Worm (Caenorhabditis elegans) whole organism, mixed stage, embryonic: ENCODE results near the gene Y17G9B.5.

Experiments used
- bed-3 ChIP-seq: fragments of 200-800 bp; sonication (Bioruptor generic); optimal IDR thresholded peaks from 3 replicates; lab custom pipeline; 2018; ENCODE audit warnings: mild to moderate bottlenecking, missing genetic modification characterization, moderate library complexity, missing compliant biosample characterization
- blmp-1 ChIP-seq: fragments of 150-350 bp; optimal IDR thresholded peaks from 2 replicates; lab custom pipeline; 2014; ENCODE audit warnings: missing biosample characterization, missing genetic modification characterization
- ceh-39 ChIP-seq: fragments of 150-350 bp; optimal IDR thresholded peaks from 2 replicates; lab custom pipeline; 2014; ENCODE audit warnings: missing biosample characterization, missing genetic modification characterization
- ceh-43 ChIP-seq: fragments of 200-800 bp; sonication (Bioruptor generic); optimal IDR thresholded peaks from 2 replicates; lab custom pipeline; 2018; ENCODE audit warnings: mild to moderate bottlenecking, missing genetic modification characterization, moderate library complexity, missing compliant biosample characterization
- ceh-83 ChIP-seq: fragments of 200-800 bp; sonication (Bioruptor generic); optimal IDR thresholded peaks from 2 replicates; lab custom pipeline; 2018; ENCODE audit warnings: mild to moderate bottlenecking, missing genetic modification characterization, missing compliant biosample characterization
- ces-1 ChIP-seq: fragments of 150-350 bp; optimal IDR thresholded peaks from 2 replicates; lab custom pipeline; 2014; ENCODE audit warnings: missing biosample characterization, missing genetic modification reagents, missing genetic modification characterization
- cnd-1 ChIP-seq: fragments of 200-800 bp; sonication (Bioruptor generic); optimal IDR thresholded peaks from 2 replicates; lab custom pipeline; 2018; ENCODE audit warnings: mild to moderate bottlenecking, missing genetic modification characterization, missing compliant biosample characterization
- drap-1 ChIP-seq: fragments of 200-800 bp; sonication (Bioruptor generic); optimal IDR thresholded peaks from 3 replicates; lab custom pipeline; 2018; ENCODE audit warnings: mild to moderate bottlenecking, missing genetic modification characterization, missing compliant biosample characterization
- elt-1 ChIP-seq: sonication (generic microtip); optimal IDR thresholded peaks from 2 replicates; lab custom pipeline; 2017; ENCODE audit warnings: missing genetic modification characterization, mild to moderate bottlenecking, missing compliant biosample characterization, antibody characterized with exemption, moderate library complexity, borderline replicate concordance; ENCODE audit not compliant: insufficient read depth
- flh-1 ChIP-seq: fragments of 200-800 bp; sonication (Bioruptor generic); optimal IDR thresholded peaks from 2 replicates; lab custom pipeline; 2018; ENCODE audit warnings: mild to moderate bottlenecking, missing genetic modification characterization, moderate library complexity, missing compliant biosample characterization
- ham-2 ChIP-seq: fragments of 200-800 bp; sonication (Bioruptor generic); optimal IDR thresholded peaks from 2 replicates; lab custom pipeline; 2018; ENCODE audit warnings: mild to moderate bottlenecking, missing genetic modification characterization, missing compliant biosample characterization
- hlh-1 ChIP-seq: fragments of 150-350 bp; optimal IDR thresholded peaks from 2 replicates; lab custom pipeline; 2014; ENCODE audit warnings: missing biosample characterization, missing genetic modification reagents, missing genetic modification characterization
- lin-32 ChIP-seq: fragments of 200-800 bp; sonication (Bioruptor generic); optimal IDR thresholded peaks from 2 replicates; lab custom pipeline; 2018; ENCODE audit warnings: mild to moderate bottlenecking, missing genetic modification characterization, missing compliant biosample characterization
- lsy-2 ChIP-seq: fragments of 150-350 bp; optimal IDR thresholded peaks from 2 replicates; lab custom pipeline; 2014; ENCODE audit warnings: missing biosample characterization, missing genetic modification characterization
- mab-5 ChIP-seq: fragments of 150-350 bp; optimal IDR thresholded peaks from 2 replicates; lab custom pipeline; 2014; ENCODE audit warnings: missing biosample characterization, missing genetic modification characterization
- mep-1 ChIP-seq: fragments of 150-350 bp; optimal IDR thresholded peaks from 2 replicates; lab custom pipeline; 2017; ENCODE audit warnings: missing biosample characterization, missing genetic modification reagents, missing genetic modification characterization, inconsistent platforms
- mls-2 ChIP-seq: sonication (generic microtip); optimal IDR thresholded peaks from 2 replicates; lab custom pipeline; 2016; ENCODE audit warnings: mild to moderate bottlenecking, missing genetic modification characterization, moderate library complexity, missing compliant biosample characterization
- nhr-12 ChIP-seq: fragments of 150-350 bp; optimal IDR thresholded peaks from 2 replicates; lab custom pipeline; 2014; ENCODE audit warnings: missing biosample characterization, missing genetic modification characterization
- nhr-2 ChIP-seq: fragments of 150-350 bp; optimal IDR thresholded peaks from 2 replicates; lab custom pipeline; 2014; ENCODE audit warnings: missing biosample characterization, missing genetic modification characterization
- nhr-237 ChIP-seq: fragments of 150-350 bp; optimal IDR thresholded peaks from 2 replicates; lab custom pipeline; 2014; ENCODE audit warnings: missing biosample characterization, missing genetic modification characterization
- nhr-28 ChIP-seq: fragments of 150-350 bp; optimal IDR thresholded peaks from 2 replicates; lab custom pipeline; 2014; ENCODE audit warnings: missing biosample characterization, missing genetic modification characterization
- nhr-76 ChIP-seq: sonication (generic microtip); optimal IDR thresholded peaks from 2 replicates; lab custom pipeline; 2017; ENCODE audit warnings: missing biosample characterization, missing genetic modification characterization
- pha-4 ChIP-seq: fragments of 150-350 bp; optimal IDR thresholded peaks from 2 replicates; lab custom pipeline; 2018; ENCODE audit warnings: missing biosample characterization, missing genetic modification reagents, missing genetic modification characterization
- sem-2 ChIP-seq: fragments of 200-800 bp; sonication (Bioruptor generic); optimal IDR thresholded peaks from 2 replicates; lab custom pipeline; 2018; ENCODE audit warnings: mild to moderate bottlenecking, missing genetic modification characterization, missing compliant biosample characterization
- snpc-4 ChIP-seq: fragments of 150-350 bp; optimal IDR thresholded peaks from 2 replicates; lab custom pipeline; 2014; ENCODE audit warnings: missing biosample characterization, missing genetic modification characterization
- sptf-1 ChIP-seq: sonication (generic microtip); optimal IDR thresholded peaks from 2 replicates; lab custom pipeline; 2017; ENCODE audit warnings: mild to moderate bottlenecking, missing genetic modification characterization, moderate library complexity, missing compliant biosample characterization
- tbx-8 ChIP-seq: fragments of 200-800 bp; sonication (Bioruptor generic); optimal IDR thresholded peaks from 2 replicates; lab custom pipeline; 2018; ENCODE audit warnings: mild to moderate bottlenecking, missing genetic modification characterization, moderate library complexity, missing compliant biosample characterization
- unc-120 ChIP-seq: sonication (generic microtip); optimal IDR thresholded peaks from 2 replicates; lab custom pipeline; 2017; ENCODE audit warnings: missing genetic modification characterization, missing compliant biosample characterization; ENCODE audit not compliant: poor library complexity, severe bottlenecking
- unc-39 ChIP-seq: fragments of 150-350 bp; optimal IDR thresholded peaks from 2 replicates; lab custom pipeline; 2014; ENCODE audit warnings: missing biosample characterization, missing genetic modification characterization
- unc-62 ChIP-seq: fragments of 150-350 bp; optimal IDR thresholded peaks from 2 replicates; lab custom pipeline; 2014; ENCODE audit warnings: missing biosample characterization, missing genetic modification reagents, missing genetic modification characterization
- zip-8 ChIP-seq: fragments of 150-350 bp; optimal IDR thresholded peaks from 2 replicates; lab custom pipeline; 2014; ENCODE audit warnings: missing biosample characterization, missing genetic modification characterization
- ztf-11 ChIP-seq: fragments of 150-350 bp; optimal IDR thresholded peaks from 2 replicates; lab custom pipeline; 2014; ENCODE audit warnings: missing biosample characterization, missing genetic modification characterization

Y17G9B.5 gene

DNA sequence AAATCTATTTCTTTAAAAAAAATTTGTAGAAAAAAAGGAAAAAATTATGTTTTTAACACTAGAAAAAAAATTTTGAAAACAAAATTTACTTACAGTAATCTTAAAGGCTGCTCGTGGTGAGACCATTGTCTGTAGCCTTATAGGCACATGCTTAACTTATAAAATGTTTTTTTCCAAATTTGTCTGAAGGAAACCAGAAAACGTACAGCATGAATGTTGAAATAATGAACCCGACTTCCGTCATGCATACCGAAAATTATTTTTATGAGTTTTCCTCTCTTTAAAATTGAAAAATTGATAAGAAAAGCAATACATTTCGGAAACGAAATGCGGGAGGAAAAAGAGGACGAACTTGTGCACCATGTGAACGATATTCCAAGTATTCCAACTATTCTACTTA lies 21.8 kb downstream of the Y17G9B.5 start, which contains the start of gene R11E3.2:
Gene R11E3.2, plus strand, starts transcription at position 301 of the 400 bp plus-strand sequence.
- no peak for TF ChIP-seq snpc-4 (tag; lab: Kevin White, UChicago)
- TF ChIP-seq lsy-2: no peak
- TF ChIP-seq hlh-1 (tag; lab: Kevin White, UChicago): no peak
- TF ChIP-seq flh-1 (GFP tag; lab: Kevin White, UChicago): no peak
- no peak for TF ChIP-seq tbx-8 (GFP tag; lab: Kevin White, UChicago)
- TF ChIP-seq drap-1 (GFP tag; lab: Kevin White, UChicago): no peak
- TF ChIP-seq ceh-39 (tag; lab: Kevin White, UChicago): no peak

DNA sequence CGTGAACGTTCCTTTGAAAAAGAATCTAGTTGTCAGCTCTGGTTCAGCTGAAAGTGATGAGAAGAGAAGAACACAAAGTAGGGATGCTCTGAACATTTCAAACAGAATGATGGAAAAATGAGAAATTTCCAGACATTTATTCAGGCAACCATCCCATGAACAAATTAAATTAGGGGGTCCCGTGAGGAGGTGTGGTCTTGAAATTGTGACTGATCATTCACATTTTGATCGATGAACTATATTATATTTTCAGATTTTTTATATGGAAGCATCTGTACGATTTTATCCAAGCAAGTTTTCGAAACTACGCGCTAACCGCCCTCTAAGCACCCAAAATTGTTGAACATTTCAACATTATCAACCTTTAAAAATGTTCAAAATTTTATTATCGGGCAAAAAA lies 26.0 kb downstream of the Y17G9B.5 start, which contains the start of gene R11E3.19:
Gene R11E3.19, minus strand, starts transcription at position 101 of the 400 bp plus-strand sequence.
- no peak for TF ChIP-seq unc-39 (tag; lab: Kevin White, UChicago)
- no peak for TF ChIP-seq hlh-1 (tag; lab: Kevin White, UChicago)
- TF ChIP-seq elt-1: no peak
- no peak for TF ChIP-seq mep-1
- TF ChIP-seq bed-3: no peak
- no peak for TF ChIP-seq unc-120 (tag; lab: Kevin White, UChicago)
- no peak for TF ChIP-seq ztf-11 (tag; lab: Kevin White, UChicago)
- no peak for TF ChIP-seq mab-5 (tag; lab: Kevin White, UChicago)
- TF ChIP-seq nhr-2 (tag; lab: Kevin White, UChicago): no peak
- TF ChIP-seq ces-1: no peak
- TF ChIP-seq tbx-8 (GFP tag; lab: Kevin White, UChicago): no peak
- no peak for TF ChIP-seq sem-2 (GFP tag; lab: Kevin White, UChicago)
- TF ChIP-seq lin-32: no peak
- no peak for TF ChIP-seq lsy-2
- TF ChIP-seq nhr-237 (tag; lab: Kevin White, UChicago): no peak

DNA sequence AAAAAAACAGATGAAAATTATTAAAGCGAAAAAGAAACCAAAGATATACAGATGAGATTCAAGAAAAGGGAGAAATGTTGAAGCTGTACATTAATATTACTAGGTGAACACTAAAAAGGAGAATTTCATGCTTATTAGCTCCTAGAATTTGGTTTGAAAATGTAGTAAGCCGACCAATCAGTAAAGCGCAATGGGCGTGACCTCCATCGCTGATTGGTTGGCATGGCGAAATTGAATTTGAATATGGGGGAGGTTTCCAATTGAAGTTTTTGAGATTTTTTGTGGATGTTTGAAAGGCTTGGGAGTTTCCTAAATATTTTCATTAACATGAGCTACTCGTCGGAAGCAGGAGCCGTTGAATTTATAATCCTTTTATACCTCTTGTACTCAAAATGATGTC lies 26.5 kb downstream of the Y17G9B.5 start:
- no peak for TF ChIP-seq nhr-237 (tag; lab: Kevin White, UChicago)
- TF ChIP-seq, all 35 proteins: peak for 0

DNA sequence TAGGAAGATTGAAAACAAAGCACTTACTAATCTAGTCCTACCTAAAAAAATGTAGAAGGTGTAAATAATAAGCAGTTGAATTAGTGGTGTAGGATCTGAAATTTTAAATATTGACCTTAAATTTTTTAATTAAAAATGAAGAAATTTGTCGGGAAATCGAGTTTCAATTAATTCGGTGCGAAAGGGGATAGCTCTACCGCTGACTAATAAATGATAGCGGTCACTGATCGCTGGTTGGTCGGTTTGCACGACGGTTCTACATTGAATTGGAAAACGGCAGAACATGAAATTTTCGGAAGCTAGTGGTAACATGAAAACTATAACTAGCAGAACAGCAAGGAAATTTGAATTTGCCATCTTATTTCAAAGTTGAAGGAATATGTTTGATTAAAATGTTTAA lies 30.1 kb downstream of the Y17G9B.5 start, which contains the start of gene set-15:
Gene set-15, minus strand, starts transcription at position 101 of the 400 bp plus-strand sequence.
- TF ChIP-seq cnd-1 (tag; lab: Kevin White, UChicago) (no peak), hlh-1 (tag; lab: Kevin White, UChicago) (no peak), ceh-83 (no peak), tbx-8 (GFP tag; lab: Kevin White, UChicago) (no peak), snpc-4 (tag; lab: Kevin White, UChicago) (no peak), pha-4 (tag; lab: Kevin White, UChicago) (no peak), zip-8 (tag; lab: Kevin White, UChicago) (no peak), sem-2 (GFP tag; lab: Kevin White, UChicago) (no peak), nhr-2 (tag; lab: Kevin White, UChicago) (no peak), nhr-76 (no peak), ceh-39 (tag; lab: Kevin White, UChicago) (no peak), nhr-28 (tag; lab: Kevin White, UChicago) (no peak), mls-2 (tag; lab: Kevin White, UChicago) (no peak), bed-3 (no peak)

DNA sequence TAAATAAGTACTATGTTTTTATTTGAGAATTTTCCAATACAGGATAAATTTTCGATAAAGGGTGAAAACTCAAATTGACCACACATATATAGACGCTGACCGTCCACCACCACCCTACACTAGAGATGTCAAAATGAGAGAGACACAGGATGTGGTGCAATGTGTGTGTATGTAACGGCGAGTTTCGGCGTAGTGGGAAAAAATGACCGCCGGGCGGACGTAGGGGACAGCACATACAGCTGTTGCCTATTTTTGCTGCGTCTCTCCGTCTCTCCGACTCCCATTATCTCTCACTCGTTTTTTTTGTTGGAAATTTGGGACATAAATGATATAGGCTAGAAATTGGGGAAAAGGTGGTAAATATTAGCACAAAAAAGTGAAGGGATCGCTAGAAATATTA lies 31.1 kb downstream of the Y17G9B.5 start:
- no peak for TF ChIP-seq blmp-1
- TF ChIP-seq bed-3: no peak
- TF ChIP-seq unc-120 (tag; lab: Kevin White, UChicago): peak; percentile 57
- no peak for TF ChIP-seq ceh-39 (tag; lab: Kevin White, UChicago)
- TF ChIP-seq unc-62 (GFP tag; lab: Kevin White, UChicago): no peak
- no peak for TF ChIP-seq drap-1 (GFP tag; lab: Kevin White, UChicago)
- TF ChIP-seq nhr-2 (tag; lab: Kevin White, UChicago): peak; percentile 75
- TF ChIP-seq unc-39 (tag; lab: Kevin White, UChicago): no peak
- peak; percentile 73 for TF ChIP-seq hlh-1 (tag; lab: Kevin White, UChicago)
- no peak for TF ChIP-seq nhr-237 (tag; lab: Kevin White, UChicago)
- TF ChIP-seq mep-1: no peak
- TF ChIP-seq mls-2 (tag; lab: Kevin White, UChicago): peak; percentile 36
- TF ChIP-seq nhr-28 (tag; lab: Kevin White, UChicago): no peak
- no peak for TF ChIP-seq sem-2 (GFP tag; lab: Kevin White, UChicago)
- TF ChIP-seq cnd-1 (tag; lab: Kevin White, UChicago): peak; percentile 42
- TF ChIP-seq ham-2: no peak
- peak; percentile 19 for TF ChIP-seq ztf-11 (tag; lab: Kevin White, UChicago)
- peak; percentile 55 for TF ChIP-seq sptf-1 (tag; lab: Kevin White, UChicago)
- no peak for TF ChIP-seq tbx-8 (GFP tag; lab: Kevin White, UChicago)
- no peak for TF ChIP-seq ceh-83
- no peak for TF ChIP-seq elt-1
- no peak for TF ChIP-seq ces-1
- TF ChIP-seq ceh-43 (GFP tag; lab: Kevin White, UChicago): no peak
- no peak for TF ChIP-seq nhr-12 (tag; lab: Kevin White, UChicago)
- no peak for TF ChIP-seq nhr-76
